Worm (Caenorhabditis elegans): ENCODE data around the gene kin-20.

DNA sequence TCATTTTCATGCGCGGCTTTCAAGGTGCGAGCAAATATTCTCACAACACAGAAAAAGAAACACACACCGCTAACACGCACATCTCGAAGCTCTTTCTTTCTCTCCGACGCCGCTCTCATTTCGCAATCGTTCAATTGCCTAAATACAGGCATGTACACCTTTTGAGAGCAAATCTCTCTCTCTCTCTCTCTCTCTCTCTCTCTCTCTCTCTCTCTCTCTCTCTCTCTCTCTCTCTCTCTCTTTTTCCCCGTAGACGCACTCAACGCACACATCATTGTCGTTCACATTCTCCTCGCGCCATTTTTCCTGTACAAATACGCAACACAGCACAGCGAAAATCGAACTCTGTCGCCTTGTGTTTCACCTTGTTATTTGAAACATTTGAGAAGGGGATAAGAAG is 1.7 kb upstream of the kin-20 start:
- no peak for TF ChIP-seq nhr-12 (tag; optimal IDR thresholded peaks at IDR 0.05)
- TF ChIP-seq elt-1 (tag; optimal IDR thresholded peaks at IDR 0.05; ENCODE audit: borderline replicate concordance, insufficient read depth): no peak
- TF ChIP-seq unc-39 (tag; optimal IDR thresholded peaks at IDR 0.05): no peak
- TF ChIP-seq blmp-1 (tag; optimal IDR thresholded peaks at IDR 0.05): no peak
- peak; percentile 41 for TF ChIP-seq nhr-237 (tag; optimal IDR thresholded peaks at IDR 0.05)
- TF ChIP-seq ceh-39 (tag; optimal IDR thresholded peaks at IDR 0.05): no peak
- TF ChIP-seq unc-120 (tag; optimal IDR thresholded peaks at IDR 0.05; ENCODE audit: poor library complexity, severe bottlenecking): peak; percentile 33
- no peak for TF ChIP-seq ztf-11 (tag; optimal IDR thresholded peaks at IDR 0.05)
- no peak for TF ChIP-seq lsy-2 (tag; optimal IDR thresholded peaks at IDR 0.05)
- TF ChIP-seq ham-2 (GFP tag; optimal IDR thresholded peaks at IDR 0.05): no peak
- no peak for TF ChIP-seq ceh-43 (GFP tag; optimal IDR thresholded peaks at IDR 0.05)
- no peak for TF ChIP-seq unc-62 (GFP tag; optimal IDR thresholded peaks at IDR 0.05)
- TF ChIP-seq nhr-76 (tag; optimal IDR thresholded peaks at IDR 0.05): no peak
- TF ChIP-seq snpc-4 (tag; optimal IDR thresholded peaks at IDR 0.05): no peak

Data from whole organism, mixed stage, embryonic.